Fruit fly (Drosophila melanogaster): ENCODE data around the gene Hexim.

- TF ChIP-seq Dll (optimal IDR thresholded peaks at IDR 0.05) (no peak), usp (GFP tag; optimal IDR thresholded peaks at IDR 0.05) (no peak), psq (optimal IDR thresholded peaks at IDR 0.05) (no peak)
Measured at dm6 chr3R:14696949-14697513, 37.8 kb downstream of the Hexim start, which contains the start of gene Meltrin.

Data from whole organism.